Worm (Caenorhabditis elegans): Measurements from ENCODE around the gene fipr-5.

- no peak for TF ChIP-seq fkh-3 (tag; optimal IDR thresholded peaks at IDR 0.05)
- no peak for TF ChIP-seq lag-1 (GFP tag; IDR thresholded peaks at IDR 0.05)
- TF ChIP-seq nhr-120 (GFP tag; IDR thresholded peaks at IDR 0.05), result no peak
- TF ChIP-seq snpc-4 (GFP tag; optimal IDR thresholded peaks at IDR 0.05), result no peak
- no peak for TF ChIP-seq snpc-4 (tag; optimal IDR thresholded peaks at IDR 0.05)
- TF ChIP-seq let-526 (GFP tag; IDR thresholded peaks at IDR 0.05), result no peak
- TF ChIP-seq ztf-25 (GFP tag; IDR thresholded peaks at IDR 0.05), result no peak
- TF ChIP-seq pha-4 (tag; optimal IDR thresholded peaks at IDR 0.05), result no peak
- TF ChIP-seq ceh-40 (GFP tag; IDR thresholded peaks at IDR 0.05), result no peak
Observed at ce11 chrV:10212027-10212426, 9.2 kb downstream of the fipr-5 start, which contains the start of gene zhit-3.
